Worm (Caenorhabditis elegans) whole organism, L4/young adult: ENCODE measurements around the gene B0495.7.

Experiments
- W03F9.2 ChIP-seq: fragments of 150-350 bp; optimal IDR thresholded peaks from 2 replicates; lab custom pipeline; 2014; ENCODE audit warnings: missing biosample characterization, missing genetic modification characterization
- dao-5 ChIP-seq: sonication (generic microtip); optimal IDR thresholded peaks from 2 replicates; lab custom pipeline; 2016; ENCODE audit warnings: missing genotype, missing genetic modification characterization, moderate library complexity, missing compliant biosample characterization
- him-1 ChIP-seq: sonication (generic microtip); optimal IDR thresholded peaks from 2 replicates; lab custom pipeline; 2016; ENCODE audit warnings: missing genotype, missing genetic modification reagents, missing genetic modification characterization, missing compliant biosample characterization

Gene B0495.7

ce11 chrII:7666967-7667366, 38.1 kb downstream of the B0495.7 start, which contains the start of gene lir-2:
TSS of gene lir-2 (plus strand) at chrII:7667267.
- TF ChIP-seq W03F9.2 (tag; lab: Kevin White, UChicago), result no peak
- no peak for TF ChIP-seq dao-5
- TF ChIP-seq him-1 (tag; lab: Kevin White, UChicago), result no peak

- TF ChIP-seq W03F9.2 (tag; lab: Kevin White, UChicago) (no peak), dao-5 (no peak), him-1 (tag; lab: Kevin White, UChicago) (no peak)
These were observed 38.7 kb downstream of the B0495.7 start for ce11 chrII:7666338-7666737.

- TF ChIP-seq dao-5, result no peak
- TF ChIP-seq him-1 (tag; lab: Kevin White, UChicago), result no peak
- no peak for TF ChIP-seq W03F9.2 (tag; lab: Kevin White, UChicago)
These were observed 41.1 kb downstream of the B0495.7 start, which contains the start of the genes F18A1.7 and rpa-1 for ce11 chrII:7663704-7664660. TSS of gene F18A1.7 (minus strand) at chrII:7663754. TSS of gene rpa-1 (plus strand) at chrII:7664582.

DNA sequence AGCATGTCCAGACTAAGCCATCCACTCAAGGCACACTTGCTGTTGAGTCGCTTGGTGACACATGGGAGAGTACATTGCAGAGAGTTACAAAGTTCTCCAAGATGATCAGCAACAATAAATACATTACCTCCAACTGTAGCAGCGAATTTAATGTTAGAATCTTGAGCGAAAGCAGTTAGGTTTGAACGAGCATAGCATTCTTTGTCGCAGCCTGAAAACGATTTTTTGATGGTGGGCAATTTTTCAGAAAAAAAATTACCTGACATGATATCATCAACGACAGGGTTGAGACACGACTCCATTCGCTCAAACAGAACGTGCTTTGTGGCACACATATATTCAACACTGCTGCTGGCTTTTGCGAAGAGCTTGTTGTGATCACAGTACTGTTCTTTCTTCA, 42.0 kb downstream of the B0495.7 start:
- TF ChIP-seq W03F9.2 (tag; lab: Kevin White, UChicago) (no peak), him-1 (tag; lab: Kevin White, UChicago) (no peak), dao-5 (no peak)

DNA sequence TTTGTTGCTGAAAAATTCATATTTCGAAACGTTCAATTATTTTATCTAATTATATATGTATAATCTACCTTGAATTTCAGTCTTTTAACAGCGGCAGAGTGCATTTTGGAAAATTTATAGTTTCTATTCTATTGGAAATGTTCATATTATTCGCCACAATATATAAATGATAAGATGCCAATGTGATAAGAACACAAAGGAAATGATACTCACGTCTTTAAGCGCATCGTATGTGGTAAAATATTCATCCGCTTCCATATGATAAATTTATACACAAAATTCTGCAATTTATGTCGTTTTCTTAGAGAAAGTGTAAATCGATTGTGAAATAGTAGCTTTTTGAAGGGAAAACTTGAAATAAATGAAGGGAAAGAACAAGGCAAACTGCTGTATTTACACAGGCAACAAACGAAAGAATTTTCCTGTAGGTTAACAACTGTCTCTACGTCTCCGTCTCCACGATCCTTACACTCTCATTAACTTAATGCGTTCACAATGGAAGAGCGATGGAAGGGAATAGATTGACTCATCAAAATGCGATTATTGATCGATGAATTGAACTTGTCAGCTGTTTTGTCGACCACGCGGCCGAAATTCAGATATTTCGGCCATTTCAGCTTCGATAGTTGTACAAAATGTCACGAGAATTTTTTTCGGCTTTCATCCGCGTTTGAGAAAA, 42.9 kb downstream of the B0495.7 start, which contains the start of gene alfa-1:
alfa-1 (minus strand) TSS at position 515 of the 679 bp plus-strand sequence.
- TF ChIP-seq dao-5 (no peak), him-1 (tag; lab: Kevin White, UChicago) (no peak), W03F9.2 (tag; lab: Kevin White, UChicago) (no peak)
